Fruit fly (Drosophila melanogaster) whole organism, embryonic: Measurements from ENCODE around the gene Dhc93AB.

Experiments used
- Atf3 ChIP-seq: fragments of 200-800 bp; sonication (Bioruptor generic); optimal IDR thresholded peaks from 3 replicates; lab custom pipeline; 2016; ENCODE audit warnings: missing biosample characterization, missing genetic modification characterization
- CG10321 ChIP-seq: fragments of 200-800 bp; sonication (Bioruptor generic); IDR thresholded peaks from 2 replicates; pipeline ENCODE4 v1.3.6; 2022; ENCODE audit warnings: missing biosample characterization, missing genetic modification characterization
- CG10543 ChIP-seq: fragments of 200-800 bp; sonication (Bioruptor generic); optimal IDR thresholded peaks from 3 replicates; lab custom pipeline; 2017; ENCODE audit warnings: missing biosample characterization, mild to moderate bottlenecking, missing genetic modification characterization, moderate library complexity
- CG13624 ChIP-seq: fragments of 200-800 bp; sonication (Bioruptor generic); optimal IDR thresholded peaks from 2 replicates; lab custom pipeline; 2016; ENCODE audit warnings: missing biosample characterization, missing genetic modification characterization
- CG14050 ChIP-seq: fragments of 200-800 bp; sonication (Bioruptor generic); IDR thresholded peaks from 3 replicates; pipeline ENCODE4 v1.3.6; 2022; ENCODE audit warnings: missing biosample characterization, missing genetic modification characterization
- CG14441 ChIP-seq: fragments of 200-800 bp; sonication (Bioruptor generic); IDR thresholded peaks from 2 replicates; pipeline ENCODE4 v1.3.6; 2022; ENCODE audit warnings: missing biosample characterization, missing genetic modification characterization
- CG14667 ChIP-seq: fragments of 200-800 bp; sonication (Bioruptor generic); IDR thresholded peaks from 2 replicates; pipeline ENCODE4 v1.3.6; 2022; ENCODE audit warnings: missing biosample characterization, missing genetic modification characterization
- CG14860 ChIP-seq: fragments of 200-800 bp; sonication (Bioruptor generic); IDR thresholded peaks from 3 replicates; pipeline ENCODE4 v1.3.6; 2022; ENCODE audit warnings: missing biosample characterization, missing genetic modification characterization; ENCODE audit not compliant: partially characterized antibody
- CG1529 ChIP-seq: fragments of 200-800 bp; sonication (Bioruptor generic); optimal IDR thresholded peaks from 3 replicates; lab custom pipeline; 2018; ENCODE audit warnings: missing biosample characterization, missing genetic modification characterization
- CG15696 ChIP-seq: fragments of 200-800 bp; sonication (Bioruptor generic); optimal IDR thresholded peaks from 2 replicates; lab custom pipeline; 2019; ENCODE audit warnings: missing biosample characterization, mild to moderate bottlenecking, missing genetic modification characterization, moderate library complexity
- CG16779 ChIP-seq: fragments of 200-800 bp; sonication (Bioruptor generic); IDR thresholded peaks from 2 replicates; pipeline ENCODE4 v1.3.6; 2022; ENCODE audit warnings: missing biosample characterization, missing genetic modification characterization
- CG18011 ChIP-seq: fragments of 200-800 bp; sonication (Bioruptor generic); optimal IDR thresholded peaks from 2 replicates; lab custom pipeline; 2017; ENCODE audit warnings: missing biosample characterization, missing genetic modification characterization, mild to moderate bottlenecking, moderate library complexity, missing genotype
- CG2202 ChIP-seq: fragments of 200-800 bp; sonication (Bioruptor generic); optimal IDR thresholded peaks from 2 replicates; lab custom pipeline; 2018; ENCODE audit warnings: missing biosample characterization, mild to moderate bottlenecking, missing genetic modification characterization
- CG2875 ChIP-seq: fragments of 200-800 bp; sonication (Bioruptor generic); optimal IDR thresholded peaks from 2 replicates; lab custom pipeline; 2017; ENCODE audit warnings: missing biosample characterization, mild to moderate bottlenecking, missing genetic modification characterization, missing genetic modification reagents
- CG30020 ChIP-seq: fragments of 200-800 bp; optimal IDR thresholded peaks from 2 replicates; lab custom pipeline; 2019; ENCODE audit warnings: missing biosample characterization, mild to moderate bottlenecking, missing genetic modification characterization, moderate library complexity
- CG33557 ChIP-seq: fragments of 200-800 bp; sonication (Bioruptor generic); optimal IDR thresholded peaks from 2 replicates; lab custom pipeline; 2019; ENCODE audit warnings: missing biosample characterization, mild to moderate bottlenecking, missing genetic modification characterization, moderate library complexity
- CG42726 ChIP-seq: fragments of 200-800 bp; sonication (Bioruptor generic); IDR thresholded peaks from 2 replicates; pipeline ENCODE4 v1.3.6; 2022; ENCODE audit warnings: missing biosample characterization, missing genetic modification characterization; ENCODE audit not compliant: partially characterized antibody
- CG6854 ChIP-seq: fragments of 200-800 bp; sonication (Bioruptor generic); optimal IDR thresholded peaks from 3 replicates; lab custom pipeline; 2017; ENCODE audit warnings: missing biosample characterization, mild to moderate bottlenecking, missing genetic modification characterization
- CG8089 ChIP-seq: fragments of 200-800 bp; sonication (Bioruptor generic); optimal IDR thresholded peaks from 3 replicates; lab custom pipeline; 2016; ENCODE audit warnings: missing biosample characterization, missing genetic modification characterization
- CG8944 ChIP-seq: fragments of 200-800 bp; sonication (Bioruptor generic); optimal IDR thresholded peaks from 3 replicates; lab custom pipeline; 2016; ENCODE audit warnings: missing biosample characterization, missing genetic modification characterization
- CG9727 ChIP-seq: fragments of 200-800 bp; sonication (Bioruptor generic); optimal IDR thresholded peaks from 3 replicates; lab custom pipeline; 2017; ENCODE audit warnings: missing biosample characterization, mild to moderate bottlenecking, missing genetic modification characterization
- CTCF ChIP-seq: fragments of 200-800 bp; sonication (Bioruptor generic); optimal IDR thresholded peaks from 2 replicates; lab custom pipeline; 2017; ENCODE audit warnings: missing biosample characterization, mild to moderate bottlenecking, missing genetic modification characterization, moderate library complexity
- Dad ChIP-seq: fragments of 200-800 bp; sonication (Bioruptor generic); optimal IDR thresholded peaks from 3 replicates; lab custom pipeline; 2016; ENCODE audit warnings: missing biosample characterization, missing genetic modification characterization
- Deaf1 ChIP-seq: fragments of 200-800 bp; optimal IDR thresholded peaks from 3 replicates; lab custom pipeline; 2019; ENCODE audit warnings: missing biosample characterization, mild to moderate bottlenecking, missing genetic modification characterization, moderate library complexity
- Dip2 ChIP-seq: fragments of 200-800 bp; sonication (Bioruptor generic); IDR thresholded peaks from 2 replicates; pipeline ENCODE4 v1.3.6; 2022; ENCODE audit warnings: missing biosample characterization, missing genetic modification characterization
- H2.0 ChIP-seq: fragments of 200-800 bp; sonication (Bioruptor generic); IDR thresholded peaks from 2 replicates; pipeline ENCODE4 v1.3.6; 2022; ENCODE audit warnings: missing biosample characterization, missing genetic modification characterization
- Hand ChIP-seq: fragments of 200-800 bp; sonication (Bioruptor generic); optimal IDR thresholded peaks from 2 replicates; lab custom pipeline; 2017; ENCODE audit warnings: mild to moderate bottlenecking, missing biosample characterization, missing genetic modification reagents, missing genetic modification characterization
- Jarid2 ChIP-seq: fragments of 200-800 bp; sonication (Bioruptor generic); optimal IDR thresholded peaks from 3 replicates; lab custom pipeline; 2017; ENCODE audit warnings: mild to moderate bottlenecking, missing biosample characterization, missing genetic modification reagents, missing genetic modification characterization
- Lhr ChIP-seq: fragments of 200-800 bp; sonication (Bioruptor generic); optimal IDR thresholded peaks from 3 replicates; lab custom pipeline; 2017; ENCODE audit warnings: mild to moderate bottlenecking, missing biosample characterization, missing genetic modification reagents, missing genetic modification characterization
- Med ChIP-seq: fragments of 200-800 bp; sonication (Bioruptor generic); peaks from one replicate; lab custom pipeline; 2016; ENCODE audit warnings: missing biosample characterization, missing genetic modification characterization, mild to moderate bottlenecking, inconsistent platforms, moderate library complexity
- Meics ChIP-seq: fragments of 200-800 bp; sonication (Bioruptor generic); optimal IDR thresholded peaks from 2 replicates; lab custom pipeline; 2017; ENCODE audit warnings: missing biosample characterization, mild to moderate bottlenecking, missing genetic modification characterization
- Rx ChIP-seq: fragments of 200-800 bp; sonication (Bioruptor generic); IDR thresholded peaks from 2 replicates; pipeline ENCODE4 v1.3.6; 2022; ENCODE audit warnings: missing biosample characterization, missing genetic modification characterization
- Spps ChIP-seq: fragments of 200-800 bp; sonication (Bioruptor generic); optimal IDR thresholded peaks from 2 replicates; lab custom pipeline; 2018; ENCODE audit warnings: missing biosample characterization, mild to moderate bottlenecking, missing genetic modification characterization
- YL-1 ChIP-seq: fragments of 200-800 bp; sonication (Bioruptor generic); optimal IDR thresholded peaks from 3 replicates; lab custom pipeline; 2017; ENCODE audit warnings: missing biosample characterization, mild to moderate bottlenecking, missing genetic modification characterization
- ab ChIP-seq: fragments of 200-800 bp; sonication (Bioruptor generic); optimal IDR thresholded peaks from 2 replicates; lab custom pipeline; 2016; ENCODE audit warnings: missing biosample characterization, missing genetic modification characterization
- ap ChIP-seq: fragments of 200-800 bp; sonication (Bioruptor generic); IDR thresholded peaks from 2 replicates; pipeline ENCODE4 v1.3.6; 2022; ENCODE audit warnings: missing biosample characterization, missing genetic modification characterization
- ara ChIP-seq: fragments of 200-800 bp; sonication (Bioruptor generic); IDR thresholded peaks from 2 replicates; pipeline ENCODE4 v1.3.6; 2022; ENCODE audit warnings: missing biosample characterization, missing genetic modification characterization
- ato ChIP-seq: fragments of 200-800 bp; sonication (Bioruptor generic); IDR thresholded peaks from 2 replicates; pipeline ENCODE4 v1.3.6; 2022; ENCODE audit warnings: missing biosample characterization, missing genetic modification characterization; ENCODE audit not compliant: partially characterized antibody
- bigmax ChIP-seq: fragments of 200-800 bp; sonication (Bioruptor generic); optimal IDR thresholded peaks from 2 replicates; lab custom pipeline; 2018; ENCODE audit warnings: missing biosample characterization, mild to moderate bottlenecking, missing genetic modification characterization
- bsh ChIP-seq, 2 experiments: fragments of 200-800 bp; sonication (Bioruptor generic); optimal IDR thresholded peaks; 2 replicates each; lab custom pipeline; 2017 to 2018; ENCODE audit warnings: mild to moderate bottlenecking in 2 of 2, missing biosample characterization in 2 of 2, missing genetic modification characterization in 2 of 2, moderate library complexity in 1 of 2
- cato ChIP-seq: fragments of 200-800 bp; sonication (Bioruptor generic); optimal IDR thresholded peaks from 2 replicates; lab custom pipeline; 2016; ENCODE audit warnings: missing biosample characterization, missing genetic modification characterization, borderline replicate concordance
- chn ChIP-seq: fragments of 200-800 bp; sonication (Bioruptor generic); optimal IDR thresholded peaks from 2 replicates; lab custom pipeline; 2016; ENCODE audit warnings: missing biosample characterization, missing genetic modification characterization
- dan ChIP-seq: fragments of 200-800 bp; sonication (Bioruptor generic); IDR thresholded peaks from 2 replicates; pipeline ENCODE4 v1.3.6; 2022; ENCODE audit warnings: missing biosample characterization, missing genetic modification characterization
- fd3F ChIP-seq: fragments of 200-800 bp; sonication (Bioruptor generic); optimal IDR thresholded peaks from 2 replicates; lab custom pipeline; 2018; ENCODE audit warnings: missing biosample characterization, mild to moderate bottlenecking, missing genetic modification characterization, moderate library complexity
- fd64A ChIP-seq: fragments of 200-800 bp; sonication (Bioruptor generic); optimal IDR thresholded peaks from 3 replicates; lab custom pipeline; 2018; ENCODE audit warnings: missing biosample characterization, mild to moderate bottlenecking, missing genetic modification characterization
- gcm2 ChIP-seq: fragments of 200-800 bp; sonication (Bioruptor generic); optimal IDR thresholded peaks from 2 replicates; lab custom pipeline; 2016; ENCODE audit warnings: missing biosample characterization, missing genetic modification characterization
- gro ChIP-seq: fragments of 200-800 bp; sonication (Bioruptor generic); optimal IDR thresholded peaks from 2 replicates; lab custom pipeline; 2016; ENCODE audit warnings: missing biosample characterization, missing genetic modification characterization
- jing ChIP-seq: fragments of 200-800 bp; sonication (Bioruptor generic); optimal IDR thresholded peaks from 2 replicates; lab custom pipeline; 2018; ENCODE audit warnings: missing biosample characterization, mild to moderate bottlenecking, missing genetic modification characterization
- lmd ChIP-seq: fragments of 200-800 bp; sonication (Bioruptor generic); IDR thresholded peaks from 2 replicates; pipeline ENCODE4 v1.3.6; 2022; ENCODE audit warnings: missing biosample characterization, missing genetic modification characterization
- org-1 ChIP-seq: fragments of 200-800 bp; sonication (Bioruptor generic); optimal IDR thresholded peaks from 2 replicates; lab custom pipeline; 2017; ENCODE audit warnings: missing biosample characterization, missing genetic modification characterization
- pzg ChIP-seq: fragments of 200-800 bp; sonication (Bioruptor generic); optimal IDR thresholded peaks from 3 replicates; lab custom pipeline; 2018; ENCODE audit warnings: missing biosample characterization, mild to moderate bottlenecking, missing genetic modification characterization, moderate library complexity
- ssp ChIP-seq: fragments of 200-800 bp; sonication (Bioruptor generic); IDR thresholded peaks from 2 replicates; pipeline ENCODE4 v1.3.6; 2022; ENCODE audit warnings: missing biosample characterization, missing genetic modification characterization
- vfl ChIP-seq: fragments of 200-800 bp; sonication (Bioruptor generic); optimal IDR thresholded peaks from 2 replicates; lab custom pipeline; 2016; ENCODE audit warnings: missing biosample characterization, missing genetic modification characterization

Gene Dhc93AB

DNA sequence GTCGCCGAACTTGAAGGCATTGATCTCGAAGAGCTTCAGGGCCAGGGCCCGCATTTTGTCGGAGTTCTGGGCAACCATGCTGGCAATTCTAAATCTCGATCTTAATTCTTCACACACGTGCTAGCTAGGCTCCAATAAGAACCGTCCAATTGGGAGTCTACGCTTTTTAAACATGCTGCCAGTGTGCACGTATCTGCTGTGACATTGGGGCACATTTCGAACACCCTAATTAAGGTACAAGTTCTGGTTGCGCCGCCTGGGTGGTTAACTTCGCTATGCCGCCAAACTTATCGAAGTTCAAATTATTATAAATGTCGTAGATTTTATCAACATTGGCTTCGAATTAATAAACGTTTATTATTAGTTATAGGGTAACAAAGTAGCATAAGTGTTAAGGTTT is 30.8 kb upstream of the Dhc93AB start, which contains the start of gene r-l (continued):
- TF ChIP-seq CG14667 (GFP tag; lab: Robert Waterston, UW) (no peak), cato (GFP tag; lab: Kevin White, UChicago) (no peak), CG2202 (tag; lab: Kevin White, UChicago) (no peak), CG8089 (GFP tag; lab: Kevin White, UChicago) (no peak), Rx (GFP tag; lab: Robert Waterston, UW) (no peak), CG15696 (tag; lab: Kevin White, UChicago) (no peak), bsh (GFP tag; optimal IDR thresholded peaks at IDR 0.05; lab: Kevin White, UChicago) (no peak), ato (GFP tag; lab: Robert Waterston, UW) (no peak), H2.0 (GFP tag; lab: Robert Waterston, UW) (no peak), dan (GFP tag; lab: Robert Waterston, UW) (no peak), chn (GFP tag; lab: Kevin White, UChicago) (peak; percentile 8), CG42726 (peak; percentile 61), CG14441 (GFP tag; lab: Robert Waterston, UW) (no peak), ab (GFP tag; lab: Kevin White, UChicago) (no peak), Dip2 (GFP tag; lab: Robert Waterston, UW) (no peak), CG10543 (GFP tag; lab: Kevin White, UChicago) (no peak), gro (GFP tag; lab: Kevin White, UChicago) (peak; percentile 47), pzg (peak; percentile 98), CG14050 (GFP tag; lab: Robert Waterston, UW) (no peak), CG30020 (no peak), org-1 (GFP tag; lab: Kevin White, UChicago) (no peak), Atf3 (no peak), Lhr (GFP tag; lab: Kevin White, UChicago) (peak; percentile 79), ap (GFP tag; lab: Robert Waterston, UW) (no peak), Spps (tag; lab: Kevin White, UChicago) (no peak), Deaf1 (tag; lab: Kevin White, UChicago) (no peak), CTCF (GFP tag; lab: Kevin White, UChicago) (peak; percentile 58), Meics (GFP tag; lab: Kevin White, UChicago) (no peak), CG2875 (no peak), CG6854 (GFP tag; lab: Kevin White, UChicago) (no peak), CG18011 (no peak), CG13624 (GFP tag; lab: Kevin White, UChicago) (peak; percentile 69), CG8944 (GFP tag; lab: Kevin White, UChicago) (peak; percentile 8), CG1529 (GFP tag; lab: Kevin White, UChicago) (no peak), YL-1 (GFP tag; lab: Kevin White, UChicago) (peak; percentile 59), lmd (no peak), vfl (GFP tag; lab: Kevin White, UChicago) (no peak), bigmax (GFP tag; lab: Kevin White, UChicago) (no peak), CG14860 (no peak), ara (no peak), Hand (GFP tag; lab: Kevin White, UChicago) (no peak), Dad (GFP tag; lab: Kevin White, UChicago) (no peak), Jarid2 (GFP tag; lab: Kevin White, UChicago) (no peak), CG16779 (GFP tag; lab: Robert Waterston, UW) (no peak), CG9727 (GFP tag; lab: Kevin White, UChicago) (no peak), fd3F (GFP tag; lab: Kevin White, UChicago) (no peak), gcm2 (GFP tag; lab: Kevin White, UChicago) (no peak), CG10321 (GFP tag; lab: Robert Waterston, UW) (no peak), jing (GFP tag; lab: Kevin White, UChicago) (no peak), ssp (GFP tag; lab: Robert Waterston, UW) (no peak), CG33557 (GFP tag; lab: Kevin White, UChicago) (no peak), Med (GFP tag; lab: Kevin White, UChicago) (peak; percentile 88), fd64A (GFP tag; lab: Kevin White, UChicago) (no peak)
